Fruit fly (Drosophila melanogaster) whole organism, embryonic: ENCODE data around the gene Cdc23.

Experiments used
- Asciz ChIP-seq: fragments of 200-800 bp; sonication (Bioruptor generic); optimal IDR thresholded peaks from 2 replicates; lab custom pipeline; 2017; ENCODE audit warnings: missing biosample characterization, mild to moderate bottlenecking, missing genetic modification characterization, missing genetic modification reagents
- CG1024 ChIP-seq: fragments of 200-800 bp; sonication (Bioruptor generic); IDR thresholded peaks from 2 replicates; pipeline ENCODE4 v1.3.6; 2022; ENCODE audit warnings: missing biosample characterization, missing genetic modification characterization
- CG11398 ChIP-seq: fragments of 200-800 bp; sonication (Bioruptor generic); optimal IDR thresholded peaks from 2 replicates; lab custom pipeline; 2016; ENCODE audit warnings: missing biosample characterization, missing genetic modification characterization
- CG12236 ChIP-seq: fragments of 200-800 bp; sonication (Bioruptor generic); optimal IDR thresholded peaks from 2 replicates; lab custom pipeline; 2016; ENCODE audit warnings: missing biosample characterization, missing genetic modification characterization
- CG12942 ChIP-seq: fragments of 200-800 bp; sonication (Bioruptor generic); optimal IDR thresholded peaks from 3 replicates; lab custom pipeline; 2016; ENCODE audit warnings: missing biosample characterization, missing genetic modification characterization
- CG13123 ChIP-seq: fragments of 200-800 bp; sonication (Bioruptor generic); optimal IDR thresholded peaks from 2 replicates; lab custom pipeline; 2016; ENCODE audit warnings: missing biosample characterization, missing genetic modification characterization
- CG14860 ChIP-seq: fragments of 200-800 bp; sonication (Bioruptor generic); IDR thresholded peaks from 3 replicates; pipeline ENCODE4 v1.3.6; 2022; ENCODE audit warnings: missing biosample characterization, missing genetic modification characterization; ENCODE audit not compliant: partially characterized antibody
- CG14965 ChIP-seq: fragments of 200-800 bp; sonication (Bioruptor generic); optimal IDR thresholded peaks from 2 replicates; lab custom pipeline; 2016; ENCODE audit warnings: missing biosample characterization, missing genetic modification characterization, borderline replicate concordance
- CG17912 ChIP-seq: fragments of 200-800 bp; sonication (Bioruptor generic); optimal IDR thresholded peaks from 2 replicates; lab custom pipeline; 2018; ENCODE audit warnings: missing biosample characterization, mild to moderate bottlenecking, missing genetic modification characterization
- CG3163 ChIP-seq: fragments of 200-800 bp; sonication (Bioruptor generic); optimal IDR thresholded peaks from 3 replicates; lab custom pipeline; 2016; ENCODE audit warnings: missing biosample characterization, missing genetic modification characterization
- CG34224 ChIP-seq: fragments of 200-800 bp; sonication (Bioruptor generic); IDR thresholded peaks from 3 replicates; pipeline ENCODE4 v1.3.6; 2022; ENCODE audit warnings: missing biosample characterization, missing genetic modification characterization; ENCODE audit not compliant: partially characterized antibody
- CG34422 ChIP-seq: fragments of 200-800 bp; sonication (Bioruptor generic); IDR thresholded peaks from 3 replicates; pipeline ENCODE4 v1.3.6; 2022; ENCODE audit warnings: missing biosample characterization, missing genetic modification characterization
- CG4707 ChIP-seq: fragments of 200-800 bp; sonication (Bioruptor generic); optimal IDR thresholded peaks from 2 replicates; lab custom pipeline; 2018; ENCODE audit warnings: missing biosample characterization, mild to moderate bottlenecking, missing genetic modification characterization, moderate library complexity
- CG4854 ChIP-seq: fragments of 200-800 bp; sonication (Bioruptor generic); optimal IDR thresholded peaks from 2 replicates; lab custom pipeline; 2016; ENCODE audit warnings: missing biosample characterization, missing genetic modification characterization, inconsistent platforms
- CG7987 ChIP-seq: fragments of 200-800 bp; sonication (Bioruptor generic); optimal IDR thresholded peaks from 2 replicates; lab custom pipeline; 2018; ENCODE audit warnings: missing biosample characterization, mild to moderate bottlenecking, missing genetic modification characterization, moderate library complexity
- CG8290 ChIP-seq, 3 experiments: fragments of 200-800 bp; sonication (Bioruptor generic); optimal IDR thresholded peaks; 2 replicates each; lab custom pipeline; 2016 to 2019; ENCODE audit warnings: missing biosample characterization in 3 of 3, missing genetic modification characterization in 3 of 3, mild to moderate bottlenecking in 2 of 3, moderate library complexity in 1 of 3
- CG8765 ChIP-seq: fragments of 200-800 bp; sonication (Bioruptor generic); IDR thresholded peaks from 2 replicates; pipeline ENCODE4 v1.3.6; 2022; ENCODE audit warnings: missing biosample characterization, missing genetic modification characterization
- D19B ChIP-seq: fragments of 200-800 bp; sonication (Bioruptor generic); optimal IDR thresholded peaks from 2 replicates; lab custom pipeline; 2017; ENCODE audit warnings: missing biosample characterization, mild to moderate bottlenecking, missing genetic modification characterization
- Dad ChIP-seq: fragments of 200-800 bp; sonication (Bioruptor generic); optimal IDR thresholded peaks from 3 replicates; lab custom pipeline; 2016; ENCODE audit warnings: missing biosample characterization, missing genetic modification characterization
- Fer2 ChIP-seq: fragments of 200-800 bp; sonication (Bioruptor generic); optimal IDR thresholded peaks from 2 replicates; lab custom pipeline; 2018; ENCODE audit warnings: missing biosample characterization, mild to moderate bottlenecking, missing genetic modification characterization, moderate library complexity
- H15 ChIP-seq: fragments of 200-800 bp; sonication (Bioruptor generic); IDR thresholded peaks from 3 replicates; pipeline ENCODE4 v1.3.6; 2022; ENCODE audit warnings: missing biosample characterization, missing genetic modification characterization
- HLH54F ChIP-seq: fragments of 200-800 bp; sonication (Bioruptor generic); optimal IDR thresholded peaks from 3 replicates; lab custom pipeline; 2016; ENCODE audit warnings: missing biosample characterization, missing genetic modification characterization
- Hmr ChIP-seq: fragments of 200-800 bp; sonication (Bioruptor generic); optimal IDR thresholded peaks from 3 replicates; lab custom pipeline; 2017; ENCODE audit warnings: mild to moderate bottlenecking, missing biosample characterization, missing genetic modification reagents, missing genetic modification characterization
- Hr3 ChIP-seq: fragments of 200-800 bp; sonication (Bioruptor generic); optimal IDR thresholded peaks from 3 replicates; lab custom pipeline; 2016; ENCODE audit warnings: missing biosample characterization, missing genetic modification characterization
- Meics ChIP-seq: fragments of 200-800 bp; sonication (Bioruptor generic); optimal IDR thresholded peaks from 2 replicates; lab custom pipeline; 2017; ENCODE audit warnings: missing biosample characterization, mild to moderate bottlenecking, missing genetic modification characterization
- Neu2 ChIP-seq: fragments of 200-800 bp; sonication (Bioruptor generic); optimal IDR thresholded peaks from 3 replicates; lab custom pipeline; 2016; ENCODE audit warnings: missing biosample characterization, missing genetic modification characterization, borderline replicate concordance
- Scr ChIP-seq: fragments of 200-800 bp; sonication (Bioruptor generic); IDR thresholded peaks from 2 replicates; pipeline ENCODE4 v1.3.6; 2022; ENCODE audit warnings: missing biosample characterization, missing genetic modification characterization; ENCODE audit not compliant: partially characterized antibody
- Sox100B ChIP-seq: fragments of 200-800 bp; sonication (Bioruptor generic); optimal IDR thresholded peaks from 3 replicates; lab custom pipeline; 2018; ENCODE audit warnings: missing biosample characterization, mild to moderate bottlenecking, missing genetic modification characterization
- Sry-β ChIP-seq: fragments of 200-800 bp; sonication (Bioruptor generic); optimal IDR thresholded peaks from 2 replicates; lab custom pipeline; 2018; ENCODE audit warnings: missing biosample characterization, mild to moderate bottlenecking, missing genetic modification characterization, moderate library complexity
- Ssrp ChIP-seq: fragments of 200-800 bp; sonication (Bioruptor generic); optimal IDR thresholded peaks from 2 replicates; lab custom pipeline; 2018; ENCODE audit warnings: missing biosample characterization, mild to moderate bottlenecking, missing genetic modification characterization, moderate library complexity
- Vsx1 ChIP-seq: fragments of 200-800 bp; sonication (Bioruptor generic); optimal IDR thresholded peaks from 2 replicates; lab custom pipeline; 2017; ENCODE audit warnings: missing biosample characterization, mild to moderate bottlenecking, missing genetic modification characterization, missing genetic modification reagents
- abd-A ChIP-seq: fragments of 200-800 bp; sonication (Bioruptor generic); optimal IDR thresholded peaks from 3 replicates; lab custom pipeline; 2019; ENCODE audit warnings: missing biosample characterization, mild to moderate bottlenecking, missing genetic modification characterization, moderate library complexity
- ap ChIP-seq: fragments of 200-800 bp; sonication (Bioruptor generic); IDR thresholded peaks from 2 replicates; pipeline ENCODE4 v1.3.6; 2022; ENCODE audit warnings: missing biosample characterization, missing genetic modification characterization
- bbx ChIP-seq: fragments of 200-800 bp; sonication (Bioruptor generic); IDR thresholded peaks from 2 replicates; pipeline ENCODE4 v1.3.6; 2022; ENCODE audit warnings: missing biosample characterization, missing genetic modification characterization; ENCODE audit not compliant: partially characterized antibody
- btn ChIP-seq: fragments of 200-800 bp; sonication (Bioruptor generic); optimal IDR thresholded peaks from 2 replicates; lab custom pipeline; 2016; ENCODE audit warnings: missing biosample characterization, missing genetic modification characterization
- cwo ChIP-seq: fragments of 200-800 bp; sonication (Bioruptor generic); optimal IDR thresholded peaks from 3 replicates; lab custom pipeline; 2017; ENCODE audit warnings: missing biosample characterization, missing genetic modification characterization, mild to moderate bottlenecking, moderate library complexity, missing genetic modification reagents
- disco-r ChIP-seq: fragments of 200-800 bp; sonication (Bioruptor generic); optimal IDR thresholded peaks from 2 replicates; lab custom pipeline; 2016; ENCODE audit warnings: missing biosample characterization, missing genetic modification characterization
- fd64A ChIP-seq: fragments of 200-800 bp; sonication (Bioruptor generic); optimal IDR thresholded peaks from 3 replicates; lab custom pipeline; 2018; ENCODE audit warnings: missing biosample characterization, mild to moderate bottlenecking, missing genetic modification characterization
- gt ChIP-seq: fragments of 200-800 bp; sonication (Bioruptor generic); IDR thresholded peaks from 2 replicates; pipeline ENCODE4 v1.3.6; 2022; ENCODE audit warnings: missing biosample characterization, missing genetic modification characterization
- hth ChIP-seq: fragments of >200 bp; optimal IDR thresholded peaks from 2 replicates; lab custom pipeline; 2017; ENCODE audit warnings: inconsistent platforms
- luna ChIP-seq: fragments of 200-800 bp; sonication (Bioruptor generic); optimal IDR thresholded peaks from 2 replicates; lab custom pipeline; 2016; ENCODE audit warnings: missing biosample characterization, missing genetic modification characterization
- peb ChIP-seq: fragments of 200-800 bp; sonication (Bioruptor generic); IDR thresholded peaks from 2 replicates; pipeline ENCODE4 v1.3.6; 2022; ENCODE audit warnings: missing biosample characterization, missing genetic modification characterization
- pnt ChIP-seq: fragments of 200-800 bp; sonication (Bioruptor generic); optimal IDR thresholded peaks from 3 replicates; lab custom pipeline; 2016; ENCODE audit warnings: missing biosample characterization, missing genetic modification characterization
- repo ChIP-seq: fragments of 200-800 bp; sonication (Bioruptor generic); optimal IDR thresholded peaks from 2 replicates; lab custom pipeline; 2016; ENCODE audit warnings: missing biosample characterization, missing genetic modification characterization
- scrt ChIP-seq: fragments of 200-800 bp; sonication (Bioruptor generic); optimal IDR thresholded peaks from 2 replicates; lab custom pipeline; 2018; ENCODE audit warnings: missing biosample characterization, mild to moderate bottlenecking, missing genetic modification characterization, moderate library complexity
- so ChIP-seq: fragments of 200-800 bp; sonication (Bioruptor generic); IDR thresholded peaks from 3 replicates; pipeline ENCODE4 v1.3.6; 2022; ENCODE audit warnings: missing biosample characterization, missing genetic modification characterization
- ttk ChIP-seq: fragments of 200-800 bp; sonication (Bioruptor generic); IDR thresholded peaks from 2 replicates; pipeline ENCODE4 v2.1.2; 2022; ENCODE audit warnings: missing biosample characterization, missing genetic modification characterization
- unc-4 ChIP-seq: fragments of 200-800 bp; sonication (Bioruptor generic); IDR thresholded peaks from 2 replicates; pipeline ENCODE4 v1.3.6; 2022; ENCODE audit warnings: missing biosample characterization, missing genetic modification characterization; ENCODE audit not compliant: partially characterized antibody
- wek ChIP-seq: fragments of 200-800 bp; sonication (Bioruptor generic); optimal IDR thresholded peaks from 3 replicates; lab custom pipeline; 2018; ENCODE audit warnings: missing biosample characterization, mild to moderate bottlenecking, missing genetic modification characterization, moderate library complexity

Cdc23 gene

DNA sequence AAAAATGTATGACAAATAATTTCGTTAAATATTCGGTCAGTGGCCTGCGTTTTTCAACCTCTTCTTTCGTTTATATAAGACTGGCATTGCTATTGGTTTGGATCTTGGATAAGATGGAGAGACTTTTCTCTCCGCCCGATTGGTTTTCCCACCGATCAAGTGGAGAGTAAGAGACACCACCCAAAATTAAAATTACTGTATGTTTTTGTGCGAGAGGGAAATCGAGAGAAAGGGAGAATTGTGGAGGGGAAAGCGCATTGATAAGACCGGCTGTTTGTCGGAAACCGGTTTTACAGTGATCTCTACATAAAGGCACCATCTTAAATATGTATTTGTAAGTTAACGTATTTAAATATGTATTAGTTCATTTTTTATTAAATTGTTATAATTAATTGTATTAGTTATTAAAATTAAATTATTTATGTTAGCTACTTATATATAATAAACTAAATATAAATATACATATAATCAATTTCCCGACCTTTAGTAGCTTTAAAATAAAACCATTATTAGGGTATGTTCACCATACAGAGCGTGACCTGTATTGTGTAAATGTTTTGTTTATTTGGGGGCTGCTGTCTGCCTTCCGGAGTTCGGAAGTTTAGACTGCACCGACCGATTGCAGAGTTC, 35.4 kb downstream of the Cdc23 start, which contains the start of gene CG34007 (continued):
- TF ChIP-seq disco-r (GFP tag; lab: Kevin White, UChicago), result no peak
- no peak for TF ChIP-seq Scr
- no peak for TF ChIP-seq Dad (GFP tag; lab: Kevin White, UChicago)
- TF ChIP-seq Fer2, result peak; percentile 9
- no peak for TF ChIP-seq pnt (GFP tag; lab: Kevin White, UChicago)
- TF ChIP-seq CG12942 (GFP tag; lab: Kevin White, UChicago), result peak; percentile 37
- no peak for TF ChIP-seq CG12236 (GFP tag; lab: Kevin White, UChicago)
- no peak for TF ChIP-seq CG7987 (GFP tag; lab: Kevin White, UChicago)
- peak; percentile 62; the same call in 1 of the 3 replicates for TF ChIP-seq so (GFP tag; lab: Robert Waterston, UW)
- TF ChIP-seq CG4854, result no peak
- TF ChIP-seq bbx, result no peak
- TF ChIP-seq peb (GFP tag; lab: Robert Waterston, UW), result no peak; the same call in 1 of the 2 replicates
- TF ChIP-seq Meics (GFP tag; lab: Kevin White, UChicago), result peak; percentile 41
- peak; percentile 56; the same call in 1 of the 3 replicates for TF ChIP-seq H15 (GFP tag; lab: Robert Waterston, UW)
- no peak for TF ChIP-seq CG34224
- no peak for TF ChIP-seq CG11398 (GFP tag; lab: Kevin White, UChicago)
- TF ChIP-seq Sry-β (GFP tag; lab: Kevin White, UChicago), result peak; percentile 42
- TF ChIP-seq HLH54F (GFP tag; lab: Kevin White, UChicago), result no peak
- TF ChIP-seq Vsx1, result peak; percentile 70
- peak; percentile 72; the same call in 2 of the 3 replicates for TF ChIP-seq CG34422 (GFP tag; lab: Robert Waterston, UW)
- no peak for TF ChIP-seq unc-4 (GFP tag; lab: Robert Waterston, UW)
- TF ChIP-seq D19B (GFP tag; lab: Kevin White, UChicago), result no peak
- TF ChIP-seq ap, result peak; percentile 70
- peak; percentile 40 for TF ChIP-seq cwo (GFP tag; lab: Kevin White, UChicago)
- TF ChIP-seq wek (GFP tag; lab: Kevin White, UChicago), result no peak
- TF ChIP-seq CG1024 (GFP tag; lab: Robert Waterston, UW), result no peak
- peak; percentile 29 for TF ChIP-seq CG3163 (GFP tag; lab: Kevin White, UChicago)
- no peak for TF ChIP-seq hth (lab: Kevin White, UChicago)
- TF ChIP-seq Asciz (GFP tag; lab: Kevin White, UChicago), result peak; percentile 75
- TF ChIP-seq Hr3 (GFP tag; lab: Kevin White, UChicago), result peak; percentile 83
- peak; percentile 47 for TF ChIP-seq CG13123 (GFP tag; lab: Kevin White, UChicago)
- TF ChIP-seq Hmr (GFP tag; lab: Kevin White, UChicago), result peak; percentile 36
- TF ChIP-seq CG8765, result no peak
- TF ChIP-seq CG4707 (GFP tag; lab: Kevin White, UChicago), result peak; percentile 1
- peak; percentile 91 for TF ChIP-seq Sox100B (GFP tag; lab: Kevin White, UChicago)
- TF ChIP-seq luna (GFP tag; lab: Kevin White, UChicago), result no peak
- no peak for TF ChIP-seq CG14965 (GFP tag; lab: Kevin White, UChicago)
- no peak for TF ChIP-seq CG14860
- no peak for TF ChIP-seq btn (GFP tag; lab: Kevin White, UChicago)
- peak; percentile 87 for TF ChIP-seq ttk (GFP tag; lab: Robert Waterston, UW)
- TF ChIP-seq Ssrp (tag; lab: Kevin White, UChicago), result peak; percentile 95
- TF ChIP-seq gt (GFP tag; lab: Robert Waterston, UW), result peak; percentile 32; the same call in 1 of the 2 replicates
- TF ChIP-seq abd-A, result no peak
- TF ChIP-seq CG17912 (GFP tag; lab: Kevin White, UChicago), result no peak
- TF ChIP-seq scrt (GFP tag; lab: Kevin White, UChicago), result peak; percentile 11
- TF ChIP-seq repo (GFP tag; lab: Kevin White, UChicago), result no peak
- peak; percentile 54 for TF ChIP-seq CG8290 (GFP tag; optimal IDR thresholded peaks at IDR 0.05; lab: Kevin White, UChicago)
- TF ChIP-seq CG8290 (tag; optimal IDR thresholded peaks at IDR 0.05; lab: Kevin White, UChicago), result peak in 1 of 2 experiments; percentile 13
- peak; percentile 35 for TF ChIP-seq fd64A (GFP tag; lab: Kevin White, UChicago)
- TF ChIP-seq Neu2 (GFP tag; lab: Kevin White, UChicago), result no peak
